Fruit fly (Drosophila melanogaster) whole organism, prepupa: ENCODE measurements around the gene M1BP.

Experiments used
- Blimp-1 ChIP-seq: fragments of 200-800 bp; sonication (Bioruptor generic); optimal IDR thresholded peaks from 3 replicates; lab custom pipeline; 2017; ENCODE audit warnings: missing biosample characterization, missing genetic modification characterization, mild to moderate bottlenecking, moderate library complexity, missing genetic modification reagents
- CG10631 ChIP-seq: fragments of 200-800 bp; sonication (Bioruptor generic); optimal IDR thresholded peaks from 2 replicates; lab custom pipeline; 2016; ENCODE audit warnings: missing biosample characterization, missing genetic modification characterization
- CG10669 ChIP-seq: fragments of 200-800 bp; sonication (Bioruptor generic); optimal IDR thresholded peaks from 3 replicates; lab custom pipeline; 2018; ENCODE audit warnings: missing biosample characterization, mild to moderate bottlenecking, missing genetic modification characterization, moderate library complexity
- CG11762 ChIP-seq: fragments of 200-800 bp; sonication (Bioruptor generic); optimal IDR thresholded peaks from 3 replicates; lab custom pipeline; 2016; ENCODE audit warnings: missing biosample characterization, missing genetic modification characterization; ENCODE audit not compliant: insufficient read depth
- CG11902 ChIP-seq: fragments of 200-800 bp; sonication (Bioruptor generic); optimal IDR thresholded peaks from 3 replicates; lab custom pipeline; 2016; ENCODE audit warnings: missing biosample characterization, missing genetic modification characterization
- CG15336 ChIP-seq: fragments of 200-800 bp; sonication (Bioruptor generic); IDR thresholded peaks from 2 replicates; pipeline ENCODE4 v1.3.6; 2022; ENCODE audit warnings: missing biosample characterization, missing genetic modification characterization
- CG3032 ChIP-seq: fragments of 200-800 bp; optimal IDR thresholded peaks from 2 replicates; lab custom pipeline; 2019; ENCODE audit warnings: missing biosample characterization, mild to moderate bottlenecking, missing genetic modification characterization, moderate library complexity
- CG31627 ChIP-seq: fragments of 200-800 bp; sonication (Bioruptor generic); optimal IDR thresholded peaks from 3 replicates; lab custom pipeline; 2016; ENCODE audit warnings: missing biosample characterization, missing genetic modification characterization
- CG32006 ChIP-seq: fragments of 200-800 bp; sonication (Bioruptor generic); optimal IDR thresholded peaks from 3 replicates; lab custom pipeline; 2017; ENCODE audit warnings: missing biosample characterization, mild to moderate bottlenecking, missing genetic modification characterization
- CG34406 ChIP-seq: fragments of 200-800 bp; sonication (Bioruptor generic); optimal IDR thresholded peaks from 3 replicates; lab custom pipeline; 2016; ENCODE audit warnings: missing biosample characterization, missing genetic modification characterization
- CG3919 ChIP-seq: fragments of 200-800 bp; sonication (Bioruptor generic); optimal IDR thresholded peaks from 3 replicates; lab custom pipeline; 2016; ENCODE audit warnings: missing biosample characterization, missing genetic modification characterization
- CG6163 ChIP-seq: fragments of 200-800 bp; sonication (Bioruptor generic); IDR thresholded peaks from 3 replicates; pipeline ENCODE4 v1.3.6; 2022; ENCODE audit warnings: missing biosample characterization, missing genetic modification characterization
- CG6276 ChIP-seq: fragments of 200-800 bp; sonication (Bioruptor generic); optimal IDR thresholded peaks from 2 replicates; lab custom pipeline; 2017; ENCODE audit warnings: missing biosample characterization, mild to moderate bottlenecking, missing genetic modification characterization
- CG6808 ChIP-seq: fragments of 200-800 bp; sonication (Bioruptor generic); optimal IDR thresholded peaks from 3 replicates; lab custom pipeline; 2017; ENCODE audit warnings: missing biosample characterization, missing genetic modification characterization, mild to moderate bottlenecking, moderate library complexity, missing genetic modification reagents
- CG6854 ChIP-seq: fragments of 200-800 bp; sonication (Bioruptor generic); optimal IDR thresholded peaks from 2 replicates; lab custom pipeline; 2017; ENCODE audit warnings: missing biosample characterization, mild to moderate bottlenecking, missing genetic modification characterization
- CG7368 ChIP-seq: fragments of 200-800 bp; sonication (Bioruptor generic); optimal IDR thresholded peaks from 3 replicates; lab custom pipeline; 2016; ENCODE audit warnings: missing biosample characterization, missing genetic modification characterization
- CG8119 ChIP-seq: fragments of 200-800 bp; sonication (Bioruptor generic); IDR thresholded peaks from 3 replicates; pipeline ENCODE4 v1.3.6; 2022; ENCODE audit warnings: missing biosample characterization, missing genetic modification characterization
- CG9139 ChIP-seq: fragments of 200-800 bp; sonication (Bioruptor generic); optimal IDR thresholded peaks from 3 replicates; lab custom pipeline; 2017; ENCODE audit warnings: missing biosample characterization, mild to moderate bottlenecking, missing genetic modification characterization
- Eip75B ChIP-seq: fragments of 200-800 bp; sonication (Bioruptor generic); optimal IDR thresholded peaks from 3 replicates; lab custom pipeline; 2016; ENCODE audit warnings: missing biosample characterization, missing genetic modification characterization
- Eip78C ChIP-seq: fragments of 200-800 bp; sonication (Bioruptor generic); peaks from one replicate; lab custom pipeline; 2016; ENCODE audit warnings: missing biosample characterization, missing genetic modification characterization
- Eip93F ChIP-seq: fragments of 200-800 bp; sonication (Bioruptor generic); optimal IDR thresholded peaks from 2 replicates; lab custom pipeline; 2016; ENCODE audit warnings: missing biosample characterization, mild to moderate bottlenecking, missing genetic modification characterization
- Ets96B ChIP-seq: fragments of 200-800 bp; optimal IDR thresholded peaks from 2 replicates; lab custom pipeline; 2019; ENCODE audit warnings: missing biosample characterization, mild to moderate bottlenecking, missing genetic modification characterization, moderate library complexity
- Gug ChIP-seq: fragments of 200-800 bp; sonication (Bioruptor generic); IDR thresholded peaks from 2 replicates; pipeline ENCODE4 v1.3.6; 2022; ENCODE audit warnings: missing biosample characterization, missing genetic modification characterization
- Hr38 ChIP-seq: sonication (Bioruptor generic); optimal IDR thresholded peaks from 2 replicates; lab custom pipeline; 2016; ENCODE audit warnings: missing biosample characterization, missing genetic modification characterization
- Hr39 ChIP-seq: fragments of 200-800 bp; sonication (Bioruptor generic); optimal IDR thresholded peaks from 2 replicates; lab custom pipeline; 2016; ENCODE audit warnings: missing biosample characterization, missing genetic modification characterization
- Hr4 ChIP-seq: fragments of 200-800 bp; sonication (Bioruptor generic); optimal IDR thresholded peaks from 3 replicates; lab custom pipeline; 2016; ENCODE audit warnings: missing biosample characterization, missing genetic modification characterization
- Lpt ChIP-seq: fragments of 200-800 bp; sonication (Bioruptor generic); optimal IDR thresholded peaks from 3 replicates; lab custom pipeline; 2016; ENCODE audit warnings: missing biosample characterization, missing genetic modification characterization
- Met ChIP-seq: fragments of 200-800 bp; sonication (Bioruptor generic); optimal IDR thresholded peaks from 3 replicates; lab custom pipeline; 2016; ENCODE audit warnings: missing biosample characterization, missing genetic modification characterization
- Sox102F ChIP-seq: fragments of 200-800 bp; sonication (Bioruptor generic); optimal IDR thresholded peaks from 2 replicates; lab custom pipeline; 2016; ENCODE audit warnings: missing biosample characterization, mild to moderate bottlenecking, missing genetic modification characterization
- Sox14 ChIP-seq: fragments of 200-800 bp; sonication (Bioruptor generic); optimal IDR thresholded peaks from 3 replicates; lab custom pipeline; 2016; ENCODE audit warnings: missing biosample characterization, missing genetic modification characterization
- Sox15 ChIP-seq: fragments of 200-800 bp; sonication (Bioruptor generic); optimal IDR thresholded peaks from 3 replicates; lab custom pipeline; 2016; ENCODE audit warnings: missing biosample characterization, missing genetic modification characterization
- achi ChIP-seq: fragments of 200-800 bp; sonication (Bioruptor generic); optimal IDR thresholded peaks from 3 replicates; lab custom pipeline; 2016; ENCODE audit warnings: missing biosample characterization, missing genetic modification characterization
- dsx ChIP-seq: fragments of 200-800 bp; optimal IDR thresholded peaks from 3 replicates; lab custom pipeline; 2019; ENCODE audit warnings: missing biosample characterization, mild to moderate bottlenecking, missing genetic modification characterization, moderate library complexity; ENCODE audit not compliant: poor library complexity, severe bottlenecking
- eg ChIP-seq: fragments of 200-800 bp; sonication (Bioruptor generic); IDR thresholded peaks from 3 replicates; pipeline ENCODE4 v1.3.6; 2022; ENCODE audit warnings: missing biosample characterization, missing genetic modification characterization
- esn ChIP-seq: fragments of 200-800 bp; sonication (Bioruptor generic); optimal IDR thresholded peaks from 2 replicates; lab custom pipeline; 2016; ENCODE audit warnings: missing biosample characterization, mild to moderate bottlenecking, missing genetic modification characterization, moderate library complexity
- fd59A ChIP-seq: fragments of 200-800 bp; sonication (Bioruptor generic); optimal IDR thresholded peaks from 2 replicates; lab custom pipeline; 2017; ENCODE audit warnings: missing biosample characterization, mild to moderate bottlenecking, missing genetic modification characterization, missing genetic modification reagents
- lz ChIP-seq: fragments of 200-800 bp; sonication (Bioruptor generic); optimal IDR thresholded peaks from 3 replicates; lab custom pipeline; 2016; ENCODE audit warnings: missing biosample characterization, missing genetic modification characterization
- net ChIP-seq: fragments of 200-800 bp; sonication (Bioruptor generic); optimal IDR thresholded peaks from 3 replicates; lab custom pipeline; 2016; ENCODE audit warnings: missing biosample characterization, missing genetic modification characterization
- pdm3 ChIP-seq: fragments of 200-800 bp; sonication (Bioruptor generic); optimal IDR thresholded peaks from 3 replicates; lab custom pipeline; 2016; ENCODE audit warnings: missing biosample characterization, missing genetic modification characterization
- spab ChIP-seq: fragments of 200-800 bp; sonication (Bioruptor generic); optimal IDR thresholded peaks from 2 replicates; lab custom pipeline; 2017; ENCODE audit warnings: missing biosample characterization, mild to moderate bottlenecking, missing genetic modification characterization, missing genetic modification reagents
- svp ChIP-seq: fragments of 200-800 bp; sonication (Bioruptor generic); peaks from one replicate; lab custom pipeline; 2016; ENCODE audit warnings: missing biosample characterization, missing genetic modification characterization
- vri ChIP-seq: fragments of 200-800 bp; sonication (Bioruptor generic); optimal IDR thresholded peaks from 3 replicates; lab custom pipeline; 2016; ENCODE audit warnings: missing biosample characterization, mild to moderate bottlenecking, missing genetic modification characterization

M1BP gene

DNA sequence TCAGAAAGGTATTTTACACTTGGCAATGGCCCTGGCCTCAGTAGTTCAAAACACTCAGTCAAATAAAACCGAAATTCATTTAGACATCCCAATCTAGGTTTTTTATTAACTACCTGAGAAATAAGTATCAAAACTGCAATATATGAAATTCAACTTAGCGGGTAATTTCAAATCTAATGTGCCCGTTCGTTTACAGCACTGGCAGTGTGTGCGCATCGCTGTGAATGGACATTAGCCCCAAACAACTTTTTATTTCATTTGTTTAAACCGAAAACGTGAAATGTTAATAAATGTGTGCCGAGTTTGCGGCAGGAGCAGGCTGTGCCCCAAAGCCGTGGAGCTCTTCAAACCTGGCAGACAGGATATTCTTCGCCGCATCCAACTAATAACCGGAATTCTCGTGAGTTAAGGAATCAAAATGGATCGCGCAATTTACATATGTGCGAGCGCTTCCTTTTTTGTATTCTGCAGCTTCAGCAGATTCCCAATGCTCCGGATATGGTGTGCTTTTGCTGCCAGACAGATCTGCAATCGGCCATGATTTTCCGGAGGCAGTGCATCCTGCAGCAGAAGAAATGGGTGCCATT, 8.4 kb downstream of the M1BP start, which contains the start of gene nom:
TSS of gene nom (plus strand) at position 213 of the 587 bp plus-strand sequence.
- TF ChIP-seq Hr4 (GFP tag; lab: Kevin White, UChicago) (no peak), CG10631 (GFP tag; lab: Kevin White, UChicago) (no peak), fd59A (GFP tag; lab: Kevin White, UChicago) (no peak), CG7368 (GFP tag; lab: Kevin White, UChicago) (no peak), Sox14 (GFP tag; lab: Kevin White, UChicago) (no peak), Gug (GFP tag; lab: Robert Waterston, UW) (no peak)
- TF ChIP-seq, all 60 proteins: peak for 0

DNA sequence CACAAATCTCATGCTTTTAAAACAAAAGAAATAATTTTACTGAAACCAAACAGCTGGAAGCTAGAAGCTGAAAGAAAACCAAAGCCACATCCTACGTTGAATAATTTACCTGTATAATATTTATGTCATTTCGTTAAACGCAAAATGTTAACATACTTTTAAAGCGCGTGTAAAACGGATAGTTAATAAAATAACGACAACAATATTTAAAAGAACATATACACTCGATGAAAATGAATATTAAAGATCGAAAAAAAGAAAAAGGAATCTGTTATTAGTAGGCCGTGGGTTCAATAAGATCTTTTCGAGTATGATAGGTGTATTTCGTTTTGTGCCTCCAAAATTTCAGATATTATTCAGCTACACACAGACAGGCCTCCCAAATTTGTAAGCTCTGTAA, 10.4 kb downstream of the M1BP start, which contains the start of gene CG8136:
TSS of gene CG8136 (plus strand) at position 301 of the 400 bp plus-strand sequence.
- no peak for TF ChIP-seq Blimp-1
- TF ChIP-seq vri (GFP tag; lab: Kevin White, UChicago): no peak
- no peak for TF ChIP-seq CG15336 (GFP tag; lab: Robert Waterston, UW)
- TF ChIP-seq Eip75B (GFP tag; lab: Kevin White, UChicago): no peak
- TF ChIP-seq Eip78C (GFP tag; lab: Kevin White, UChicago): no peak
- TF ChIP-seq Sox102F (GFP tag; lab: Kevin White, UChicago): no peak
- no peak for TF ChIP-seq CG34406 (GFP tag; lab: Kevin White, UChicago)
- TF ChIP-seq CG3919 (GFP tag; lab: Kevin White, UChicago): no peak
- TF ChIP-seq dsx (GFP tag; lab: Kevin White, UChicago): no peak
- no peak for TF ChIP-seq CG11902 (GFP tag; lab: Kevin White, UChicago)
- TF ChIP-seq Hr38 (GFP tag; lab: Kevin White, UChicago): no peak
- TF ChIP-seq fd59A (GFP tag; lab: Kevin White, UChicago): no peak
- TF ChIP-seq CG3032 (tag; lab: Kevin White, UChicago): no peak
- TF ChIP-seq Hr39 (GFP tag; lab: Kevin White, UChicago): no peak
- TF ChIP-seq Eip93F (GFP tag; lab: Kevin White, UChicago): no peak
- TF ChIP-seq CG7368 (GFP tag; lab: Kevin White, UChicago): no peak
- no peak for TF ChIP-seq eg
- TF ChIP-seq svp: no peak
- no peak for TF ChIP-seq Lpt (GFP tag; lab: Kevin White, UChicago)
- no peak for TF ChIP-seq CG6276 (GFP tag; lab: Kevin White, UChicago)

DNA sequence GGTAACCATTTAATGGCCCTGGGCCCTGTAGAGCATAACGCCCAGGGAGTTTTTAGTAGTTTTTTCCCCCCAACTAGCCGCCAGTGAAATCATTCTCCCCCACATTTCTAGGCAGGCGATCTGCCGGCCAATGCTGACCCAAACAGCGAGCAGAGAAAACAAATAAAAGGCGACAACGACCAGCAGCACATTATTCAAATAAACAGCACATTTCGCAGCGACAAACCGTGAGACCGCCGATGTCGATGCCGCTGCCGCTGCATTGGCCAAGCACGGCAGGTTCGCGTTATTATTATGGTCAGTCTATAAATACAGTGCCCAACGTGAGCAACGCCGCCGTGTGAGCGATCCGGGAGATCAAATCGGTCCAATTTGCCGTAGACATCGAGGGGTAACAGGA, 12.6 kb downstream of the M1BP start, which contains the start of gene CG11760:
TSS of gene CG11760 (plus strand) at position 301 of the 400 bp plus-strand sequence.
- TF ChIP-seq CG11902 (GFP tag; lab: Kevin White, UChicago): no peak
- TF ChIP-seq CG10669 (GFP tag; lab: Kevin White, UChicago): no peak
- TF ChIP-seq Lpt (GFP tag; lab: Kevin White, UChicago): no peak
- no peak for TF ChIP-seq fd59A (GFP tag; lab: Kevin White, UChicago)
- no peak for TF ChIP-seq CG9139 (GFP tag; lab: Kevin White, UChicago)
- TF ChIP-seq net: no peak
- TF ChIP-seq CG11762 (GFP tag; lab: Kevin White, UChicago): no peak
- no peak for TF ChIP-seq CG32006 (GFP tag; lab: Kevin White, UChicago)

DNA sequence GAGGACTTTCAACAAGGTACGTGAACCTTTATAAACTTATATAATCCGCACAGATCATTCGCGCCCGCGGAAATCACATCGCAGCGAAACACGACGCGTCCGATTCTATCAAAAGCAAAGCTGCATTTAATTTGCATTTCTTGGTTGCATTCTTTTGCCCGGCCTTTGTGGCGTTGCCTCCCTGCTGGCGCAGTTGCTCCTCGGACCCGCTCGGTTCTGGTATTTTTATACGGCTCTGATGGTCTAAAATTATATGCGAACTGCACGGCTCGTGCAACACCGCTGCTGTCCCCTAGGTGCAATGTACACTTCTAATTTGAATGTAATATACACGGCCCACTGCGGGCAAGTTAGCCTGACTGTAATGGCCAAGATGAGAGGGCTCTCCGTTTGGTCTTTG, 13.1 kb downstream of the M1BP start, which contains the start of gene Cks85A:
TSS of gene Cks85A (minus strand) at position 101 of the 400 bp plus-strand sequence.
- TF ChIP-seq pdm3 (GFP tag; lab: Kevin White, UChicago) (no peak), CG6163 (0 out of 3 replicates have a peak, but pooled peaks have one; percentile 22)

DNA sequence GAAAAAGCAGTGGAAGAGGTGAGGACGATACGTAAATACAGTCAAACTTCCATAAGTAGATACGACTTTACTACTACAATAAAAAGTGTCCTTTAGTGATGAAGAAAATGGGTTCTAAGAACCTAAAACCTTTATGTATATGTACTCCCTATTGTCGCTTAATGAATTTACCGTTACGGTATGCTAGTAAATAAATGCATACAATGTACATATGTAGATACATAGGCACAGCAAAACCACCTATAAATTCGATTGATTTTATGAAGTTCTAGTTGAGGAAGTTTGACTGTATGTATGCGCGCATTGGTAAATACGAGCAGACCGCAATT, 15.0 kb downstream of the M1BP start:
- TF ChIP-seq Ets96B (tag; lab: Kevin White, UChicago) (no peak), CG11902 (GFP tag; lab: Kevin White, UChicago) (no peak), Sox15 (no peak), CG31627 (GFP tag; lab: Kevin White, UChicago) (peak; percentile 50), Eip75B (GFP tag; lab: Kevin White, UChicago) (no peak), spab (GFP tag; lab: Kevin White, UChicago) (no peak), achi (no peak), Eip93F (GFP tag; lab: Kevin White, UChicago) (no peak), CG6163 (0 out of 3 replicates have a peak, but pooled peaks have one; percentile 11), CG9139 (GFP tag; lab: Kevin White, UChicago) (no peak), lz (GFP tag; lab: Kevin White, UChicago) (no peak), CG6808 (GFP tag; lab: Kevin White, UChicago) (no peak), dsx (GFP tag; lab: Kevin White, UChicago) (no peak), Met (no peak), Hr38 (GFP tag; lab: Kevin White, UChicago) (no peak), esn (GFP tag; lab: Kevin White, UChicago) (peak; percentile 49), Hr39 (GFP tag; lab: Kevin White, UChicago) (no peak), CG6854 (GFP tag; lab: Kevin White, UChicago) (no peak), net (no peak), CG8119 (peak; percentile 44; the same call in 1 of the 3 replicates)
